Worm (Caenorhabditis elegans): ENCODE data around the gene mrps-12.

- TF ChIP-seq ama-1 (optimal IDR thresholded peaks at IDR 0.05) (no peak), hmbx-1 (tag; optimal IDR thresholded peaks at IDR 0.05) (no peak)
Observed at ce11 chrV:20879069-20879667, 41.3 kb downstream of the mrps-12 start, which contains the start of gene unc-80.

All from whole organism, early embryonic.